Fruit fly (Drosophila melanogaster) whole organism, wandering third instar larva: ENCODE data around the gene not.

Source experiments
- CG32264 ChIP-seq: fragments of 200-800 bp; sonication (Bioruptor generic); optimal IDR thresholded peaks from 2 replicates; lab custom pipeline; 2016; ENCODE audit warnings: missing biosample characterization, missing genetic modification characterization
- Hr83 ChIP-seq: fragments of 200-300 bp; sonication (Bioruptor generic); optimal IDR thresholded peaks from 2 replicates; lab custom pipeline; 2016; ENCODE audit warnings: missing biosample characterization, mild to moderate bottlenecking, missing genetic modification characterization, moderate library complexity; ENCODE audit not compliant: poor library complexity, severe bottlenecking
- Mio ChIP-seq: sonication (Bioruptor generic); optimal IDR thresholded peaks from 2 replicates; lab custom pipeline; 2016; ENCODE audit warnings: missing biosample characterization, missing genetic modification characterization
- N ChIP-seq: fragments of >200 bp; optimal IDR thresholded peaks from 2 replicates; lab custom pipeline; 2018; ENCODE audit warnings: missing biosample characterization, missing external identifiers, missing genetic modification characterization
- OdsH ChIP-seq: fragments of 200-800 bp; sonication (Bioruptor generic); optimal IDR thresholded peaks from 2 replicates; lab custom pipeline; 2016; ENCODE audit warnings: missing biosample characterization, mild to moderate bottlenecking, missing genetic modification characterization
- Vsx2 ChIP-seq: fragments of 200-300, 225-300 bp; sonication (Bioruptor generic); optimal IDR thresholded peaks from 2 replicates; lab custom pipeline; 2018; ENCODE audit warnings: missing biosample characterization, missing genetic modification characterization; ENCODE audit not compliant: partially characterized antibody
- br ChIP-seq: fragments of 200-800 bp; sonication (Bioruptor generic); optimal IDR thresholded peaks from 2 replicates; lab custom pipeline; 2016; ENCODE audit warnings: missing biosample characterization, missing genetic modification characterization
- dmrt93B ChIP-seq: fragments of 200-800 bp; sonication (Bioruptor generic); optimal IDR thresholded peaks from 2 replicates; lab custom pipeline; 2018; ENCODE audit warnings: missing biosample characterization, mild to moderate bottlenecking, missing genetic modification characterization
- rgr ChIP-seq: fragments of 200-800 bp; sonication (Bioruptor generic); optimal IDR thresholded peaks from 3 replicates; lab custom pipeline; 2016; ENCODE audit warnings: missing biosample characterization, mild to moderate bottlenecking, missing genetic modification characterization
- woc ChIP-seq: sonication (Bioruptor generic); optimal IDR thresholded peaks from 2 replicates; lab custom pipeline; 2016; ENCODE audit warnings: missing biosample characterization, mild to moderate bottlenecking, missing genetic modification characterization

DNA sequence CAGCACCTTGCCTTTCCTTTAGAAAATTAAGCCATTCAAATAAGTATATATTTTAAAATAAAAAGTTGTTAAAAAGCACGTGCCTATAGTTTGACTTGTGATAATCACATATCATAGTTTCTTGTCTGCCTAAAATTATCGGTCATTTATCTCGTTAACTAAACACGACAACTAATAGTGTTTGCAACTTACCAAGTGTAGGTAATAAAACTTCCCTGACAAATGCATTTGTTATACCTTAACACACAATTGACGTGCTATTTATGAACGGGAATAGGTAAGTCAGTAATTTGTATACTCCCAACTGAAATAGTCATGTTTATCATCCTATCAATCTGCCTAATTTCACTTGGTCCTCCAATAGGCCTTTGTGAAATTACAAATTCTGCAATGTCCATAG lies 18.8 kb downstream of the not start, which contains the start of gene CG18234:
- TF ChIP-seq OdsH (GFP tag; lab: Kevin White, UChicago) = no peak
- TF ChIP-seq Mio = no peak
- TF ChIP-seq Hr83 (GFP tag; lab: Kevin White, UChicago) = no peak
- no peak for TF ChIP-seq Vsx2 (GFP tag; lab: Kevin White, UChicago)
- no peak for TF ChIP-seq N (GFP tag; lab: Kevin White, UChicago)
- TF ChIP-seq woc = no peak
- TF ChIP-seq br (GFP tag; lab: Kevin White, UChicago) = no peak
- no peak for TF ChIP-seq dmrt93B (GFP tag; lab: Kevin White, UChicago)
- TF ChIP-seq rgr = no peak
- no peak for TF ChIP-seq CG32264 (GFP tag; lab: Kevin White, UChicago)
